Fruit fly (Drosophila melanogaster) whole organism, embryonic: ENCODE results near the gene Root.

Experiments used
- Aef1 ChIP-seq: fragments of 200-800 bp; sonication (Bioruptor generic); IDR thresholded peaks from 3 replicates; pipeline ENCODE4 v1.3.6; 2022; ENCODE audit warnings: missing biosample characterization, missing genetic modification characterization
- BEAF-32 ChIP-seq: fragments of 200-800 bp; sonication (Bioruptor generic); optimal IDR thresholded peaks from 3 replicates; lab custom pipeline; 2017; ENCODE audit warnings: missing biosample characterization, missing genetic modification characterization, mild to moderate bottlenecking, moderate library complexity, missing genetic modification reagents
- CG11085 ChIP-seq: fragments of 200-800 bp; sonication (Bioruptor generic); IDR thresholded peaks from 2 replicates; pipeline ENCODE4 v1.3.6; 2022; ENCODE audit warnings: missing biosample characterization, missing genetic modification characterization
- CG11696 ChIP-seq: fragments of 200-800 bp; sonication (Bioruptor generic); IDR thresholded peaks from 2 replicates; pipeline ENCODE4 v1.3.6; 2022; ENCODE audit warnings: missing biosample characterization, missing genetic modification characterization
- CG14441 ChIP-seq: fragments of 200-800 bp; sonication (Bioruptor generic); IDR thresholded peaks from 2 replicates; pipeline ENCODE4 v1.3.6; 2022; ENCODE audit warnings: missing biosample characterization, missing genetic modification characterization
- CG17359 ChIP-seq: fragments of 200-800 bp; sonication (Bioruptor generic); optimal IDR thresholded peaks from 3 replicates; lab custom pipeline; 2018; ENCODE audit warnings: missing biosample characterization, mild to moderate bottlenecking, missing genetic modification characterization, moderate library complexity
- CG17361 ChIP-seq: fragments of 200-800 bp; sonication (Bioruptor generic); IDR thresholded peaks from 3 replicates; pipeline ENCODE4 v1.3.6; 2022; ENCODE audit warnings: missing biosample characterization, missing genetic modification characterization
- CG17385 ChIP-seq: fragments of 200-800 bp; sonication (Bioruptor generic); optimal IDR thresholded peaks from 3 replicates; lab custom pipeline; 2018; ENCODE audit warnings: missing biosample characterization, mild to moderate bottlenecking, missing genetic modification characterization
- CG17829 ChIP-seq: fragments of 200-800 bp; optimal IDR thresholded peaks from 2 replicates; lab custom pipeline; 2019; ENCODE audit warnings: missing biosample characterization, mild to moderate bottlenecking, missing genetic modification characterization, moderate library complexity
- CG1832 ChIP-seq: fragments of 200-800 bp; sonication (Bioruptor generic); optimal IDR thresholded peaks from 2 replicates; lab custom pipeline; 2017; ENCODE audit warnings: missing biosample characterization, mild to moderate bottlenecking, missing genetic modification characterization, inconsistent platforms
- CG2116 ChIP-seq: fragments of 200-800 bp; sonication (Bioruptor generic); optimal IDR thresholded peaks from 3 replicates; lab custom pipeline; 2018; ENCODE audit warnings: missing biosample characterization, mild to moderate bottlenecking, missing genetic modification characterization
- CG2712 ChIP-seq: fragments of 200-800 bp; optimal IDR thresholded peaks from 3 replicates; lab custom pipeline; 2019; ENCODE audit warnings: missing biosample characterization, mild to moderate bottlenecking, missing genetic modification characterization, moderate library complexity
- CG31365 ChIP-seq: fragments of 200-800 bp; sonication (Bioruptor generic); optimal IDR thresholded peaks from 2 replicates; lab custom pipeline; 2018; ENCODE audit warnings: missing biosample characterization, mild to moderate bottlenecking, missing genetic modification characterization
- CG3407 ChIP-seq: fragments of 200-800 bp; sonication (Bioruptor generic); optimal IDR thresholded peaks from 2 replicates; lab custom pipeline; 2018; ENCODE audit warnings: missing biosample characterization, mild to moderate bottlenecking, missing genetic modification characterization
- CG4360 ChIP-seq: fragments of 200-800 bp; sonication (Bioruptor generic); IDR thresholded peaks from 2 replicates; pipeline ENCODE4 v1.3.6; 2022; ENCODE audit warnings: missing biosample characterization, missing genetic modification characterization
- CG4730 ChIP-seq: fragments of 200-800 bp; sonication (Bioruptor generic); IDR thresholded peaks from 2 replicates; pipeline ENCODE4 v1.3.6; 2022; ENCODE audit warnings: missing biosample characterization, missing genetic modification characterization
- CG6765 ChIP-seq: fragments of 200-800 bp; sonication (Bioruptor generic); optimal IDR thresholded peaks from 3 replicates; lab custom pipeline; 2017; ENCODE audit warnings: missing biosample characterization, mild to moderate bottlenecking, missing genetic modification characterization
- CG6791 ChIP-seq: fragments of 200-800 bp; sonication (Bioruptor generic); IDR thresholded peaks from 3 replicates; pipeline ENCODE4 v1.3.6; 2022; ENCODE audit warnings: missing biosample characterization, missing genetic modification characterization; ENCODE audit not compliant: partially characterized antibody
- Camta ChIP-seq: fragments of 200-800 bp; sonication (Bioruptor generic); optimal IDR thresholded peaks from 2 replicates; lab custom pipeline; 2016; ENCODE audit warnings: missing biosample characterization, missing genetic modification characterization
- CkIIα-i1 ChIP-seq: fragments of 200-800 bp; sonication (Bioruptor generic); IDR thresholded peaks from 2 replicates; pipeline ENCODE4 v1.3.6; 2022; ENCODE audit warnings: missing biosample characterization, missing genetic modification characterization
- CoRest ChIP-seq: fragments of 200-800 bp; sonication (Bioruptor generic); optimal IDR thresholded peaks from 3 replicates; lab custom pipeline; 2018; ENCODE audit warnings: missing biosample characterization, mild to moderate bottlenecking, missing genetic modification characterization, moderate library complexity
- Drgx ChIP-seq: fragments of 200-800 bp; sonication (Bioruptor generic); IDR thresholded peaks from 2 replicates; pipeline ENCODE4 v1.3.6; 2022; ENCODE audit warnings: missing biosample characterization, missing genetic modification characterization
- HLHmδ ChIP-seq: fragments of 200-800 bp; sonication (Bioruptor generic); optimal IDR thresholded peaks from 2 replicates; lab custom pipeline; 2018; ENCODE audit warnings: missing biosample characterization, mild to moderate bottlenecking, missing genetic modification characterization, moderate library complexity
- Mad ChIP-seq: fragments of 200-800 bp; sonication (Bioruptor generic); optimal IDR thresholded peaks from 2 replicates; lab custom pipeline; 2016; ENCODE audit warnings: missing biosample characterization, missing genetic modification characterization
- Med ChIP-seq: fragments of 200-800 bp; sonication (Bioruptor generic); peaks from one replicate; lab custom pipeline; 2016; ENCODE audit warnings: missing biosample characterization, missing genetic modification characterization, mild to moderate bottlenecking, inconsistent platforms, moderate library complexity
- Trl ChIP-seq, 3 experiments: fragments of >200 bp in 2 of 3; fragments of 200-800 bp in 1 of 3; sonication (Bioruptor generic) in 1 of 3; optimal IDR thresholded peaks; 2 replicates in 1 of 3; 3 replicates in 2 of 3; lab custom pipeline; 2016 to 2017; ENCODE audit warnings: missing biosample characterization in 1 of 3, missing genetic modification characterization in 1 of 3
- ase ChIP-seq: fragments of 200-800 bp; sonication (Bioruptor generic); IDR thresholded peaks from 3 replicates; pipeline ENCODE4 v1.3.6; 2022; ENCODE audit warnings: missing biosample characterization, missing genetic modification characterization
- bcd ChIP-seq: fragments of 200-800 bp; sonication (Bioruptor generic); optimal IDR thresholded peaks from 2 replicates; lab custom pipeline; 2017; ENCODE audit warnings: missing biosample characterization, mild to moderate bottlenecking, missing genetic modification characterization
- da ChIP-seq: fragments of 200-800 bp; sonication (Bioruptor generic); optimal IDR thresholded peaks from 2 replicates; lab custom pipeline; 2016; ENCODE audit warnings: missing biosample characterization, missing genetic modification characterization
- dan ChIP-seq: fragments of 200-800 bp; sonication (Bioruptor generic); IDR thresholded peaks from 2 replicates; pipeline ENCODE4 v1.3.6; 2022; ENCODE audit warnings: missing biosample characterization, missing genetic modification characterization
- danr ChIP-seq: fragments of 200-800 bp; sonication (Bioruptor generic); IDR thresholded peaks from 2 replicates; pipeline ENCODE4 v1.3.6; 2022; ENCODE audit warnings: missing biosample characterization, missing genetic modification characterization
- dm ChIP-seq: fragments of 200-800 bp; sonication (Bioruptor generic); optimal IDR thresholded peaks from 3 replicates; lab custom pipeline; 2016; ENCODE audit warnings: missing biosample characterization, missing genetic modification characterization
- dmrt11E ChIP-seq: fragments of 200-800 bp; sonication (Bioruptor generic); optimal IDR thresholded peaks from 3 replicates; lab custom pipeline; 2018; ENCODE audit warnings: missing biosample characterization, mild to moderate bottlenecking, missing genetic modification characterization, moderate library complexity
- dpn ChIP-seq, 2 experiments: fragments of 200-800 bp; sonication (Bioruptor generic); optimal IDR thresholded peaks; 3 replicates each; lab custom pipeline; 2016; ENCODE audit warnings: missing biosample characterization in 2 of 2, missing genetic modification characterization in 2 of 2
- fd96Cb ChIP-seq: fragments of 200-800 bp; sonication (Bioruptor generic); optimal IDR thresholded peaks from 2 replicates; lab custom pipeline; 2018; ENCODE audit warnings: missing biosample characterization, mild to moderate bottlenecking, missing genetic modification characterization, moderate library complexity
- gro ChIP-seq: fragments of 200-800 bp; sonication (Bioruptor generic); optimal IDR thresholded peaks from 2 replicates; lab custom pipeline; 2016; ENCODE audit warnings: missing biosample characterization, missing genetic modification characterization
- hkb ChIP-seq, 2 experiments: fragments of 200-800 bp in 1 of 2; fragments of >200 bp in 1 of 2; sonication (Bioruptor generic) in 1 of 2; IDR thresholded peaks in 1 of 2; optimal IDR thresholded peaks in 1 of 2; 2 replicates each; pipeline versions ENCODE4 v1.3.6 to Lab custom; 2017 to 2022; ENCODE audit warnings: missing biosample characterization in 1 of 2, missing genetic modification characterization in 1 of 2
- kni ChIP-seq: fragments of 200-800 bp; sonication (Bioruptor generic); optimal IDR thresholded peaks from 3 replicates; lab custom pipeline; 2017; ENCODE audit warnings: mild to moderate bottlenecking, missing biosample characterization, missing genetic modification reagents, missing genetic modification characterization
- lbe ChIP-seq: fragments of 200-800 bp; sonication (Bioruptor generic); optimal IDR thresholded peaks from 2 replicates; lab custom pipeline; 2016; ENCODE audit warnings: missing biosample characterization, mild to moderate bottlenecking, missing genetic modification characterization
- nerfin-2 ChIP-seq: fragments of 200-800 bp; sonication (Bioruptor generic); IDR thresholded peaks from 2 replicates; pipeline ENCODE4 v1.3.6; 2022; ENCODE audit warnings: missing biosample characterization, missing genetic modification characterization; ENCODE audit not compliant: partially characterized antibody
- nmo ChIP-seq: fragments of 200-800 bp; sonication (Bioruptor generic); optimal IDR thresholded peaks from 2 replicates; lab custom pipeline; 2018; ENCODE audit warnings: missing biosample characterization, mild to moderate bottlenecking, missing genetic modification characterization, moderate library complexity
- peb ChIP-seq: fragments of 200-800 bp; sonication (Bioruptor generic); IDR thresholded peaks from 2 replicates; pipeline ENCODE4 v1.3.6; 2022; ENCODE audit warnings: missing biosample characterization, missing genetic modification characterization
- pho ChIP-seq: fragments of 200-800 bp; sonication (Bioruptor generic); optimal IDR thresholded peaks from 2 replicates; lab custom pipeline; 2016; ENCODE audit warnings: missing biosample characterization, missing genetic modification characterization
- phol ChIP-seq: fragments of 200-800 bp; sonication (Bioruptor generic); optimal IDR thresholded peaks from 3 replicates; lab custom pipeline; 2018; ENCODE audit warnings: missing biosample characterization, mild to moderate bottlenecking, missing genetic modification characterization, moderate library complexity
- prd ChIP-seq, 3 experiments: fragments of >200 bp in 2 of 3; fragments of 200-800 bp in 1 of 3; sonication (Bioruptor generic) in 1 of 3; optimal IDR thresholded peaks in 2 of 3; IDR thresholded peaks in 1 of 3; 2 replicates in 2 of 3; 3 replicates in 1 of 3; pipeline versions ENCODE4 v1.3.6 to Lab custom; 2017 to 2022; ENCODE audit warnings: missing biosample characterization in 1 of 3, missing genetic modification characterization in 1 of 3
- sens ChIP-seq: fragments of 200-800 bp; sonication (Bioruptor generic); peaks from one replicate; lab custom pipeline; 2016; ENCODE audit warnings: missing biosample characterization, missing genetic modification characterization
- ssp ChIP-seq: fragments of 200-800 bp; sonication (Bioruptor generic); IDR thresholded peaks from 2 replicates; pipeline ENCODE4 v1.3.6; 2022; ENCODE audit warnings: missing biosample characterization, missing genetic modification characterization
- tna ChIP-seq: fragments of 200-800 bp; sonication (Bioruptor generic); IDR thresholded peaks from 2 replicates; pipeline ENCODE4 v1.3.6; 2022; ENCODE audit warnings: missing biosample characterization, missing genetic modification characterization; ENCODE audit not compliant: partially characterized antibody
- trem ChIP-seq: fragments of 200-800 bp; optimal IDR thresholded peaks from 3 replicates; lab custom pipeline; 2019; ENCODE audit warnings: missing biosample characterization, mild to moderate bottlenecking, missing genetic modification characterization, moderate library complexity
- trh ChIP-seq: fragments of 200-800 bp; sonication (Bioruptor generic); optimal IDR thresholded peaks from 2 replicates; lab custom pipeline; 2016; ENCODE audit warnings: missing biosample characterization, missing genetic modification characterization

The Root gene

dm6 chr3R:24142971-24143370, 29.9 kb downstream of the Root start (continued):
- TF ChIP-seq prd (optimal IDR thresholded peaks at IDR 0.05; lab: Kevin White, UChicago): no peak
- TF ChIP-seq prd (GFP tag; IDR thresholded peaks at IDR 0.05; lab: Robert Waterston, UW): peak; percentile 38; the same call in 1 of the 3 replicates
- TF ChIP-seq gro (GFP tag; lab: Kevin White, UChicago): no peak
- TF ChIP-seq CG14441 (GFP tag; lab: Robert Waterston, UW): peak; percentile 38; the same call in 1 of the 2 replicates
- peak; percentile 40 for TF ChIP-seq phol
- TF ChIP-seq trh (GFP tag; lab: Kevin White, UChicago): no peak
- TF ChIP-seq HLHmδ: no peak
- TF ChIP-seq da (GFP tag; lab: Kevin White, UChicago): no peak
- TF ChIP-seq CG17829: peak; percentile 22
- no peak for TF ChIP-seq peb (GFP tag; lab: Robert Waterston, UW)
- peak; percentile 79 for TF ChIP-seq lbe (GFP tag; lab: Kevin White, UChicago)
- peak; percentile 82 for TF ChIP-seq sens
- TF ChIP-seq CkIIα-i1 (GFP tag; lab: Robert Waterston, UW): no peak
- no peak for TF ChIP-seq CG4360 (GFP tag; lab: Robert Waterston, UW)
- 0 out of 2 replicates have a peak, but pooled peaks have one; percentile 19 for TF ChIP-seq CG4730 (GFP tag; lab: Robert Waterston, UW)
- TF ChIP-seq Camta (GFP tag; lab: Kevin White, UChicago): no peak
- TF ChIP-seq CG11696 (GFP tag; lab: Robert Waterston, UW): no peak
- TF ChIP-seq CG17385 (GFP tag; lab: Kevin White, UChicago): peak; percentile 0
- no peak for TF ChIP-seq CG17361
- no peak for TF ChIP-seq CG2116
- TF ChIP-seq dan: no peak
- peak; percentile 26 for TF ChIP-seq bcd (GFP tag; lab: Kevin White, UChicago)
- TF ChIP-seq hkb (optimal IDR thresholded peaks at IDR 0.05; lab: Kevin White, UChicago): no peak
- TF ChIP-seq hkb (GFP tag; IDR thresholded peaks at IDR 0.05; lab: Robert Waterston, UW): no peak
- peak in 1 of 2 experiments; percentile 14 for TF ChIP-seq dpn (GFP tag; optimal IDR thresholded peaks at IDR 0.05; lab: Kevin White, UChicago)
- TF ChIP-seq CG6791: no peak
- TF ChIP-seq tna (GFP tag; lab: Robert Waterston, UW): no peak
- no peak for TF ChIP-seq Trl (optimal IDR thresholded peaks at IDR 0.05; lab: Kevin White, UChicago)
- TF ChIP-seq Trl (GFP tag; optimal IDR thresholded peaks at IDR 0.05; lab: Kevin White, UChicago): no peak
- no peak for TF ChIP-seq CG6765 (GFP tag; lab: Kevin White, UChicago)
- TF ChIP-seq danr (GFP tag; lab: Robert Waterston, UW): no peak
- no peak for TF ChIP-seq BEAF-32 (GFP tag; lab: Kevin White, UChicago)
- no peak for TF ChIP-seq pho (GFP tag; lab: Kevin White, UChicago)
- peak; percentile 40 for TF ChIP-seq nmo (GFP tag; lab: Kevin White, UChicago)
- TF ChIP-seq trem (tag; lab: Kevin White, UChicago): no peak
- peak; percentile 80 for TF ChIP-seq Drgx (GFP tag; lab: Robert Waterston, UW)
- peak; percentile 23 for TF ChIP-seq dmrt11E (tag; lab: Kevin White, UChicago)
- no peak; the same call in 1 of the 2 replicates for TF ChIP-seq ssp (GFP tag; lab: Robert Waterston, UW)
- no peak for TF ChIP-seq nerfin-2 (GFP tag; lab: Robert Waterston, UW)
- no peak for TF ChIP-seq Mad (GFP tag; lab: Kevin White, UChicago)
- TF ChIP-seq CG2712 (tag; lab: Kevin White, UChicago): peak; percentile 58
- TF ChIP-seq Aef1 (GFP tag; lab: Robert Waterston, UW): no peak
- TF ChIP-seq Med: peak; percentile 71
- TF ChIP-seq CG3407 (GFP tag; lab: Kevin White, UChicago): peak; percentile 3
- no peak for TF ChIP-seq CoRest (tag; lab: Kevin White, UChicago)
- no peak for TF ChIP-seq CG1832 (GFP tag; lab: Kevin White, UChicago)
- TF ChIP-seq kni: no peak
- no peak for TF ChIP-seq CG31365
- peak; percentile 40 for TF ChIP-seq fd96Cb (tag; lab: Kevin White, UChicago)
- TF ChIP-seq CG11085 (GFP tag; lab: Robert Waterston, UW): no peak
- TF ChIP-seq dm (GFP tag; lab: Kevin White, UChicago): no peak
- peak; percentile 49 for TF ChIP-seq CG17359 (tag; lab: Kevin White, UChicago)
- TF ChIP-seq ase (GFP tag; lab: Robert Waterston, UW): 0 out of 3 replicates have a peak, but pooled peaks have one; percentile 14
